Fruit fly (Drosophila melanogaster) whole organism, embryonic: ENCODE measurements around the gene MFS18.

Experiments used
- CG11723 ChIP-seq: fragments of 200-800 bp; sonication (Bioruptor generic); optimal IDR thresholded peaks from 2 replicates; lab custom pipeline; 2017; ENCODE audit warnings: missing biosample characterization, mild to moderate bottlenecking, missing genetic modification characterization
- CG12391 ChIP-seq: fragments of 200-800 bp; sonication (Bioruptor generic); optimal IDR thresholded peaks from 3 replicates; lab custom pipeline; 2018; ENCODE audit warnings: missing biosample characterization, mild to moderate bottlenecking, missing genetic modification characterization, moderate library complexity
- CG14710 ChIP-seq: fragments of 200-800 bp; sonication (Bioruptor generic); optimal IDR thresholded peaks from 3 replicates; lab custom pipeline; 2019; ENCODE audit warnings: missing biosample characterization, mild to moderate bottlenecking, missing genetic modification characterization, moderate library complexity
- CG15073 ChIP-seq: fragments of 200-800 bp; sonication (Bioruptor generic); optimal IDR thresholded peaks from 2 replicates; lab custom pipeline; 2016; ENCODE audit warnings: missing biosample characterization, missing genetic modification characterization
- CG31441 ChIP-seq: fragments of 200-800 bp; sonication (Bioruptor generic); IDR thresholded peaks from 2 replicates; pipeline ENCODE4 v1.3.6; 2022; ENCODE audit warnings: missing biosample characterization, missing genetic modification characterization
- CG3726 ChIP-seq: fragments of 200-800 bp; sonication (Bioruptor generic); IDR thresholded peaks from 3 replicates; pipeline ENCODE4, ENCODE4 v1.3.6; 2022; ENCODE audit warnings: missing biosample characterization, missing genetic modification characterization
- CG42726 ChIP-seq: fragments of 200-800 bp; sonication (Bioruptor generic); IDR thresholded peaks from 2 replicates; pipeline ENCODE4 v1.3.6; 2022; ENCODE audit warnings: missing biosample characterization, missing genetic modification characterization; ENCODE audit not compliant: partially characterized antibody
- CG4360 ChIP-seq: fragments of 200-800 bp; sonication (Bioruptor generic); IDR thresholded peaks from 2 replicates; pipeline ENCODE4 v1.3.6; 2022; ENCODE audit warnings: missing biosample characterization, missing genetic modification characterization
- CG6689 ChIP-seq: fragments of 200-800 bp; sonication (Bioruptor generic); IDR thresholded peaks from 2 replicates; pipeline ENCODE4 v1.3.6; 2022; ENCODE audit warnings: missing biosample characterization, missing genetic modification characterization
- CG6813 ChIP-seq: fragments of 200-800 bp; sonication (Bioruptor generic); optimal IDR thresholded peaks from 2 replicates; lab custom pipeline; 2017; ENCODE audit warnings: missing biosample characterization, missing genetic modification characterization, mild to moderate bottlenecking, moderate library complexity, missing genetic modification reagents
- CG7786 ChIP-seq: fragments of 200-800 bp; sonication (Bioruptor generic); optimal IDR thresholded peaks from 2 replicates; lab custom pipeline; 2016; ENCODE audit warnings: missing biosample characterization, missing genetic modification characterization
- CG7839 ChIP-seq: fragments of 200-800 bp; sonication (Bioruptor generic); optimal IDR thresholded peaks from 3 replicates; lab custom pipeline; 2018; ENCODE audit warnings: missing biosample characterization, mild to moderate bottlenecking, missing genetic modification characterization, moderate library complexity
- CG7928 ChIP-seq: fragments of 200-800 bp; sonication (Bioruptor generic); optimal IDR thresholded peaks from 2 replicates; lab custom pipeline; 2017; ENCODE audit warnings: missing biosample characterization, mild to moderate bottlenecking, missing genetic modification characterization
- CG7963 ChIP-seq: fragments of 200-800 bp; sonication (Bioruptor generic); IDR thresholded peaks from 3 replicates; pipeline ENCODE4 v1.3.6; 2022; ENCODE audit warnings: missing biosample characterization, missing genetic modification characterization; ENCODE audit not compliant: partially characterized antibody
- CG8765 ChIP-seq: fragments of 200-800 bp; sonication (Bioruptor generic); IDR thresholded peaks from 2 replicates; pipeline ENCODE4 v1.3.6; 2022; ENCODE audit warnings: missing biosample characterization, missing genetic modification characterization
- CG9609 ChIP-seq: fragments of 200-800 bp; sonication (Bioruptor generic); optimal IDR thresholded peaks from 3 replicates; lab custom pipeline; 2016; ENCODE audit warnings: missing biosample characterization, missing genetic modification characterization
- CHES-1-like ChIP-seq: fragments of 200-800 bp; sonication (Bioruptor generic); optimal IDR thresholded peaks from 2 replicates; lab custom pipeline; 2016; ENCODE audit warnings: missing biosample characterization, missing genetic modification characterization
- Doc2 ChIP-seq: fragments of 200-800 bp; sonication (Bioruptor generic); IDR thresholded peaks from 2 replicates; pipeline ENCODE4 v1.3.6; 2022; ENCODE audit warnings: missing biosample characterization, missing genetic modification characterization
- Elba2 ChIP-seq: fragments of 200-800 bp; sonication (Bioruptor generic); optimal IDR thresholded peaks from 3 replicates; lab custom pipeline; 2016; ENCODE audit warnings: missing biosample characterization, missing genetic modification characterization
- Fer1 ChIP-seq: fragments of 200-800 bp; sonication (Bioruptor generic); optimal IDR thresholded peaks from 2 replicates; lab custom pipeline; 2017; ENCODE audit warnings: missing biosample characterization, mild to moderate bottlenecking, missing genetic modification characterization
- HLH3B ChIP-seq: fragments of 200-800 bp; sonication (Bioruptor generic); IDR thresholded peaks from 2 replicates; pipeline ENCODE4 v1.3.6; 2022; ENCODE audit warnings: missing biosample characterization, missing genetic modification characterization
- HLH4C ChIP-seq: fragments of 200-800 bp; sonication (Bioruptor generic); IDR thresholded peaks from 3 replicates; pipeline ENCODE4 v1.3.6; 2022; ENCODE audit warnings: missing biosample characterization, missing genetic modification characterization; ENCODE audit not compliant: partially characterized antibody
- Hmr ChIP-seq: fragments of 200-800 bp; sonication (Bioruptor generic); optimal IDR thresholded peaks from 3 replicates; lab custom pipeline; 2017; ENCODE audit warnings: mild to moderate bottlenecking, missing biosample characterization, missing genetic modification reagents, missing genetic modification characterization
- Mad ChIP-seq: fragments of 200-800 bp; sonication (Bioruptor generic); optimal IDR thresholded peaks from 2 replicates; lab custom pipeline; 2016; ENCODE audit warnings: missing biosample characterization, missing genetic modification characterization
- Max ChIP-seq: fragments of 200-800 bp; sonication (Bioruptor generic); optimal IDR thresholded peaks from 2 replicates; lab custom pipeline; 2016; ENCODE audit warnings: missing biosample characterization, mild to moderate bottlenecking, missing genetic modification characterization
- Nf-YC ChIP-seq: fragments of 200-800 bp; optimal IDR thresholded peaks from 3 replicates; lab custom pipeline; 2019; ENCODE audit warnings: missing biosample characterization, mild to moderate bottlenecking, missing genetic modification characterization, moderate library complexity
- Oaz ChIP-seq: fragments of 200-800 bp; sonication (Bioruptor generic); IDR thresholded peaks from 2 replicates; pipeline ENCODE4 v1.3.6; 2022; ENCODE audit warnings: missing biosample characterization, missing genetic modification characterization
- Sin3A ChIP-seq: fragments of >200 bp; optimal IDR thresholded peaks from 2 replicates; lab custom pipeline; 2018
- aop ChIP-seq: fragments of 200-800 bp; sonication (Bioruptor generic); IDR thresholded peaks from 2 replicates; pipeline ENCODE4 v1.3.6; 2022; ENCODE audit warnings: missing biosample characterization, missing genetic modification characterization
- bsh ChIP-seq, 2 experiments: fragments of 200-800 bp; sonication (Bioruptor generic); optimal IDR thresholded peaks; 2 replicates each; lab custom pipeline; 2017 to 2018; ENCODE audit warnings: mild to moderate bottlenecking in 2 of 2, missing biosample characterization in 2 of 2, missing genetic modification characterization in 2 of 2, moderate library complexity in 1 of 2
- cg ChIP-seq: fragments of 200-800 bp; sonication (Bioruptor generic); optimal IDR thresholded peaks from 3 replicates; lab custom pipeline; 2019; ENCODE audit warnings: missing biosample characterization, mild to moderate bottlenecking, missing genetic modification characterization, moderate library complexity
- chinmo ChIP-seq: fragments of 200-800 bp; sonication (Bioruptor generic); IDR thresholded peaks from 4 replicates; pipeline ENCODE4 v1.3.6; 2022; ENCODE audit warnings: missing biosample characterization, missing genetic modification characterization; ENCODE audit not compliant: partially characterized antibody
- danr ChIP-seq: fragments of 200-800 bp; sonication (Bioruptor generic); IDR thresholded peaks from 2 replicates; pipeline ENCODE4 v1.3.6; 2022; ENCODE audit warnings: missing biosample characterization, missing genetic modification characterization
- dm ChIP-seq: fragments of 200-800 bp; sonication (Bioruptor generic); optimal IDR thresholded peaks from 3 replicates; lab custom pipeline; 2016; ENCODE audit warnings: missing biosample characterization, missing genetic modification characterization
- dmrt99B ChIP-seq: fragments of 200-800 bp; sonication (Bioruptor generic); optimal IDR thresholded peaks from 2 replicates; lab custom pipeline; 2018; ENCODE audit warnings: missing biosample characterization, mild to moderate bottlenecking, missing genetic modification characterization, moderate library complexity
- fru ChIP-seq: fragments of >200 bp; optimal IDR thresholded peaks from 2 replicates; lab custom pipeline; 2017
- gem ChIP-seq: fragments of 200-800 bp; sonication (Bioruptor generic); optimal IDR thresholded peaks from 2 replicates; lab custom pipeline; 2019; ENCODE audit warnings: missing biosample characterization, mild to moderate bottlenecking, missing genetic modification characterization, moderate library complexity
- gfzf ChIP-seq: fragments of 200-800 bp; sonication (Bioruptor generic); optimal IDR thresholded peaks from 2 replicates; lab custom pipeline; 2016; ENCODE audit warnings: missing biosample characterization, mild to moderate bottlenecking, missing genetic modification characterization, moderate library complexity
- hb ChIP-seq: fragments of 200-800 bp; sonication (Bioruptor generic); IDR thresholded peaks from 3 replicates; pipeline ENCODE4 v1.3.6; 2022; ENCODE audit warnings: missing biosample characterization, missing genetic modification characterization; ENCODE audit not compliant: partially characterized antibody
- mld ChIP-seq: fragments of 200-800 bp; sonication (Bioruptor generic); IDR thresholded peaks from 3 replicates; pipeline ENCODE4 v1.3.6; 2022; ENCODE audit warnings: missing biosample characterization, missing genetic modification characterization; ENCODE audit not compliant: partially characterized antibody
- nom ChIP-seq: fragments of 200-800 bp; sonication (Bioruptor generic); optimal IDR thresholded peaks from 2 replicates; lab custom pipeline; 2017; ENCODE audit warnings: missing biosample characterization, missing genetic modification characterization, mild to moderate bottlenecking, moderate library complexity, missing genetic modification reagents
- onecut ChIP-seq: fragments of 200-800 bp; sonication (Bioruptor generic); IDR thresholded peaks from 2 replicates; pipeline ENCODE4 v1.3.6; 2022; ENCODE audit warnings: missing biosample characterization, missing genetic modification characterization
- pb ChIP-seq: fragments of 200-800 bp; sonication (Bioruptor generic); optimal IDR thresholded peaks from 3 replicates; lab custom pipeline; 2016; ENCODE audit warnings: missing biosample characterization, missing genetic modification characterization
- phol ChIP-seq: fragments of 200-800 bp; sonication (Bioruptor generic); optimal IDR thresholded peaks from 3 replicates; lab custom pipeline; 2018; ENCODE audit warnings: missing biosample characterization, mild to moderate bottlenecking, missing genetic modification characterization, moderate library complexity
- row ChIP-seq: fragments of 200-800 bp; sonication (Bioruptor generic); IDR thresholded peaks from 3 replicates; pipeline ENCODE4 v1.3.6; 2022; ENCODE audit warnings: missing biosample characterization, missing genetic modification characterization
- ssp ChIP-seq: fragments of 200-800 bp; sonication (Bioruptor generic); IDR thresholded peaks from 2 replicates; pipeline ENCODE4 v1.3.6; 2022; ENCODE audit warnings: missing biosample characterization, missing genetic modification characterization
- tna ChIP-seq: fragments of 200-800 bp; sonication (Bioruptor generic); IDR thresholded peaks from 2 replicates; pipeline ENCODE4 v1.3.6; 2022; ENCODE audit warnings: missing biosample characterization, missing genetic modification characterization; ENCODE audit not compliant: partially characterized antibody
- toy ChIP-seq: fragments of 200-800 bp; sonication (Bioruptor generic); IDR thresholded peaks from 2 replicates; pipeline ENCODE4 v1.3.6; 2022; ENCODE audit warnings: missing biosample characterization, missing genetic modification characterization
- trem ChIP-seq: fragments of 200-800 bp; optimal IDR thresholded peaks from 3 replicates; lab custom pipeline; 2019; ENCODE audit warnings: missing biosample characterization, mild to moderate bottlenecking, missing genetic modification characterization, moderate library complexity
- vnd ChIP-seq: fragments of 200-800 bp; sonication (Bioruptor generic); IDR thresholded peaks from 3 replicates; pipeline ENCODE4 v1.3.6; 2022; ENCODE audit warnings: missing biosample characterization, missing genetic modification characterization; ENCODE audit not compliant: partially characterized antibody

The MFS18 gene

dm6 chr2L:4452798-4453197, 4.4 kb upstream of the MFS18 start, which contains the start of gene CG15439 (continued):
- TF ChIP-seq CG9609 (no peak), HLH4C (peak; percentile 86), dmrt99B (tag; lab: Kevin White, UChicago) (no peak), Doc2 (GFP tag; lab: Robert Waterston, UW) (no peak), aop (no peak)
- TF ChIP-seq, all 482 proteins: peak for 45

- no peak for TF ChIP-seq toy (GFP tag; lab: Robert Waterston, UW)
- TF ChIP-seq phol (tag; lab: Kevin White, UChicago) = peak; percentile 11
- peak; percentile 66 for TF ChIP-seq vnd (GFP tag; lab: Robert Waterston, UW)
- TF ChIP-seq CG11723 = no peak
- TF ChIP-seq tna = peak; percentile 83
- no peak for TF ChIP-seq cg (GFP tag; lab: Kevin White, UChicago)
- no peak for TF ChIP-seq Mad (GFP tag; lab: Kevin White, UChicago)
- TF ChIP-seq danr (GFP tag; lab: Robert Waterston, UW) = no peak
- 0 out of 3 replicates have a peak, but pooled peaks have one; percentile 25 for TF ChIP-seq hb (GFP tag; lab: Robert Waterston, UW)
- no peak for TF ChIP-seq CG7839 (tag; lab: Kevin White, UChicago)
- TF ChIP-seq ssp (GFP tag; lab: Robert Waterston, UW) = no peak
- TF ChIP-seq Elba2 (GFP tag; lab: Kevin White, UChicago) = peak; percentile 56
- no peak for TF ChIP-seq CG15073
- no peak for TF ChIP-seq nom (GFP tag; lab: Kevin White, UChicago)
- peak; percentile 17 for TF ChIP-seq Fer1 (GFP tag; lab: Kevin White, UChicago)
- TF ChIP-seq mld (GFP tag; lab: Robert Waterston, UW) = peak; percentile 89
- peak; percentile 31 for TF ChIP-seq CHES-1-like (GFP tag; lab: Kevin White, UChicago)
- no peak for TF ChIP-seq CG42726 (GFP tag; lab: Robert Waterston, UW)
- no peak for TF ChIP-seq CG7786 (GFP tag; lab: Kevin White, UChicago)
- peak; percentile 58 for TF ChIP-seq Max (GFP tag; lab: Kevin White, UChicago)
- peak; percentile 89 for TF ChIP-seq dm (GFP tag; lab: Kevin White, UChicago)
- TF ChIP-seq HLH3B (GFP tag; lab: Robert Waterston, UW) = no peak
- 0 out of 3 replicates have a peak, but pooled peaks have one; percentile 14 for TF ChIP-seq row (GFP tag; lab: Robert Waterston, UW)
- TF ChIP-seq Hmr (GFP tag; lab: Kevin White, UChicago) = no peak
- no peak for TF ChIP-seq CG8765 (GFP tag; lab: Robert Waterston, UW)
- no peak for TF ChIP-seq CG4360 (GFP tag; lab: Robert Waterston, UW)
- TF ChIP-seq bsh (GFP tag; optimal IDR thresholded peaks at IDR 0.05; lab: Kevin White, UChicago) = no peak
- TF ChIP-seq gfzf = peak; percentile 81
- TF ChIP-seq CG3726 (GFP tag; lab: Robert Waterston, UW) = no peak
- 0 out of 4 replicates have a peak, but pooled peaks have one; percentile 61 for TF ChIP-seq chinmo
- TF ChIP-seq trem (tag; lab: Kevin White, UChicago) = peak; percentile 91
- no peak for TF ChIP-seq fru
- TF ChIP-seq CG7963 (GFP tag; lab: Robert Waterston, UW) = peak; percentile 83
- peak; percentile 15 for TF ChIP-seq Nf-YC (tag; lab: Kevin White, UChicago)
- no peak for TF ChIP-seq CG31441 (GFP tag; lab: Robert Waterston, UW)
- peak; percentile 53 for TF ChIP-seq Sin3A (lab: Kevin White, UChicago)
- TF ChIP-seq CG6813 (GFP tag; lab: Kevin White, UChicago) = no peak
- TF ChIP-seq CG7928 (GFP tag; lab: Kevin White, UChicago) = no peak
- peak; percentile 45 for TF ChIP-seq onecut (GFP tag; lab: Robert Waterston, UW)
- no peak for TF ChIP-seq pb
- TF ChIP-seq gem (tag; lab: Kevin White, UChicago) = no peak
- no peak for TF ChIP-seq CG6689 (GFP tag; lab: Robert Waterston, UW)
- TF ChIP-seq CG12391 (tag; lab: Kevin White, UChicago) = no peak
- peak; percentile 55 for TF ChIP-seq CG14710
- no peak for TF ChIP-seq Oaz
Measured at dm6 chr2L:4444457-4444856, 4.0 kb downstream of the MFS18 start, which contains the start of the genes morgue and Elp3. Gene morgue (minus strand): TSS chr2L:4444680. Gene Elp3 (plus strand): TSS chr2L:4444732.
